Worm (Caenorhabditis elegans) whole organism, L4 larva: ENCODE measurements around the gene rnr-2.

Experiments
- F44E2.7 ChIP-seq: fragments of 200-800 bp; sonication (Bioruptor generic); IDR thresholded peaks from 2 replicates; pipeline ENCODE4 v2.1.2; 2022; ENCODE audit warnings: missing genetic modification characterization, missing compliant biosample characterization
- R02D3.7 ChIP-seq: fragments of 150-350 bp; sonication (generic microtip); optimal IDR thresholded peaks from 3 replicates; lab custom pipeline; 2014; ENCODE audit warnings: missing biosample characterization, missing genetic modification characterization
- T20F7.1 ChIP-seq: fragments of 200-800 bp; sonication (Bioruptor generic); optimal IDR thresholded peaks from 2 replicates; lab custom pipeline; 2018; ENCODE audit warnings: mild to moderate bottlenecking, missing genetic modification characterization, missing compliant biosample characterization
- T26A8.4 ChIP-seq: fragments of 200-800 bp; sonication (Bioruptor generic); IDR thresholded peaks from 2 replicates; pipeline ENCODE4 v1.3.6; 2022; ENCODE audit warnings: missing genetic modification characterization, missing compliant biosample characterization
- Y5F2A.4 ChIP-seq: fragments of 200-800 bp; sonication (Bioruptor generic); optimal IDR thresholded peaks from 2 replicates; lab custom pipeline; 2018; ENCODE audit warnings: mild to moderate bottlenecking, missing genetic modification characterization, missing compliant biosample characterization
- Y75B8A.6 ChIP-seq: fragments of 200-800 bp; sonication (Bioruptor generic); IDR thresholded peaks from 2 replicates; pipeline ENCODE4 v1.3.6; 2022; ENCODE audit warnings: missing genetic modification reagents, missing genetic modification characterization, missing compliant biosample characterization
- aha-1 ChIP-seq: fragments of 150-350 bp; peaks from one replicate; lab custom pipeline; 2014; ENCODE audit warnings: missing biosample characterization, missing genetic modification characterization
- ces-1 ChIP-seq: fragments of 150-350 bp; sonication (generic microtip); optimal IDR thresholded peaks from 4 replicates; lab custom pipeline; 2014; ENCODE audit warnings: missing biosample characterization, missing genetic modification reagents, missing genetic modification characterization
- daf-12 ChIP-seq: fragments of 150-350 bp; optimal IDR thresholded peaks from 2 replicates; lab custom pipeline; 2014; ENCODE audit warnings: missing biosample characterization, missing genetic modification reagents, missing genetic modification characterization
- daf-8 ChIP-seq: fragments of 200-800 bp; sonication (Bioruptor generic); IDR thresholded peaks from 2 replicates; pipeline ENCODE4 v1.3.6; 2022; ENCODE audit warnings: missing genetic modification characterization, missing compliant biosample characterization
- dmd-6 ChIP-seq: fragments of 200-800 bp; sonication (Bioruptor generic); IDR thresholded peaks from 2 replicates; pipeline ENCODE4 v1.3.6; 2022; ENCODE audit warnings: missing genetic modification reagents, missing genetic modification characterization, missing compliant biosample characterization
- dmd-9 ChIP-seq: fragments of 200-800 bp; sonication (Bioruptor generic); IDR thresholded peaks from 2 replicates; pipeline ENCODE4 v1.3.6; 2022; ENCODE audit warnings: missing genetic modification reagents, missing genetic modification characterization, missing compliant biosample characterization
- dpl-1 ChIP-seq: fragments of 150-350 bp; optimal IDR thresholded peaks from 2 replicates; lab custom pipeline; 2014; ENCODE audit warnings: missing biosample characterization, missing genetic modification reagents, missing genetic modification characterization
- duxl-1 ChIP-seq: sonication (generic microtip); optimal IDR thresholded peaks from 2 replicates; lab custom pipeline; 2016; ENCODE audit warnings: mild to moderate bottlenecking, missing genetic modification characterization, moderate library complexity, missing compliant biosample characterization; ENCODE audit not compliant: poor library complexity
- hif-1 ChIP-seq, 2 experiments: sonication (generic microtip); optimal IDR thresholded peaks; 2 replicates each; lab custom pipeline; 2016 to 2017; ENCODE audit warnings: missing compliant biosample characterization in 2 of 2, missing genetic modification characterization in 2 of 2, missing genetic modification reagents in 2 of 2, missing genotype in 2 of 2, mild to moderate bottlenecking in 1 of 2
- hlh-30 ChIP-seq: sonication (generic microtip); optimal IDR thresholded peaks from 2 replicates; lab custom pipeline; 2017; ENCODE audit warnings: antibody characterized with exemption, mild to moderate bottlenecking, missing genetic modification characterization, missing compliant biosample characterization; ENCODE audit not compliant: insufficient read depth
- jun-1 ChIP-seq: fragments of 150-350 bp; optimal IDR thresholded peaks from 2 replicates; lab custom pipeline; 2014; ENCODE audit warnings: missing biosample characterization, missing genetic modification reagents, missing genetic modification characterization
- lin-1 ChIP-seq: fragments of 200-800 bp; sonication (Bioruptor generic); IDR thresholded peaks from 2 replicates; pipeline ENCODE4 v1.3.6; 2022; ENCODE audit warnings: missing genetic modification reagents, missing genetic modification characterization, missing compliant biosample characterization
- lin-13 ChIP-seq: fragments of 150-350 bp; optimal IDR thresholded peaks from 2 replicates; lab custom pipeline; 2014; ENCODE audit warnings: missing biosample characterization, missing genetic modification reagents, missing genetic modification characterization
- lin-15B ChIP-seq: fragments of 150-350 bp; sonication (generic microtip); optimal IDR thresholded peaks from 3 replicates; lab custom pipeline; 2014; ENCODE audit warnings: missing biosample characterization, missing genetic modification characterization
- lin-38 ChIP-seq: fragments of 200-800 bp; sonication (Bioruptor generic); IDR thresholded peaks from 2 replicates; pipeline ENCODE4 v1.3.6; 2022; ENCODE audit warnings: missing genetic modification reagents, missing genetic modification characterization, missing compliant biosample characterization
- mxl-3 ChIP-seq: fragments of 200-800 bp; sonication (Bioruptor generic); optimal IDR thresholded peaks from 2 replicates; lab custom pipeline; 2018; ENCODE audit warnings: mild to moderate bottlenecking, missing genetic modification characterization, missing compliant biosample characterization
- nhr-11 ChIP-seq: fragments of 150-350 bp; optimal IDR thresholded peaks from 2 replicates; lab custom pipeline; 2014; ENCODE audit warnings: missing biosample characterization, missing genetic modification characterization
- nhr-111 ChIP-seq: fragments of 200-800 bp; sonication (Bioruptor generic); optimal IDR thresholded peaks from 2 replicates; lab custom pipeline; 2018; ENCODE audit warnings: mild to moderate bottlenecking, missing genetic modification characterization, missing compliant biosample characterization
- pqm-1 ChIP-seq: sonication (generic microtip); optimal IDR thresholded peaks from 2 replicates; lab custom pipeline; 2017; ENCODE audit warnings: missing biosample characterization, missing genetic modification characterization
- set-16 ChIP-seq: fragments of 200-800 bp; sonication (Bioruptor generic); IDR thresholded peaks from 2 replicates; pipeline ENCODE4 v1.3.6; 2022; ENCODE audit warnings: missing genetic modification reagents, missing genetic modification characterization, missing compliant biosample characterization
- skn-1 ChIP-seq: fragments of 150-350 bp; optimal IDR thresholded peaks from 2 replicates; lab custom pipeline; 2014; ENCODE audit warnings: missing biosample characterization, missing genetic modification characterization
- spr-1 ChIP-seq: sonication (generic microtip); optimal IDR thresholded peaks from 2 replicates; lab custom pipeline; 2016; ENCODE audit warnings: mild to moderate bottlenecking, missing genetic modification characterization, missing compliant biosample characterization
- unc-130 ChIP-seq: sonication (generic microtip); optimal IDR thresholded peaks from 2 replicates; lab custom pipeline; 2016; ENCODE audit warnings: missing genetic modification reagents, missing genetic modification characterization, missing compliant biosample characterization
- unc-62 ChIP-seq, 3 experiments: fragments of 150-350 bp in 1 of 3; sonication (generic microtip); optimal IDR thresholded peaks in 2 of 3; peaks in 1 of 3; 1 replicate in 1 of 3; 2 replicates in 2 of 3; lab custom pipeline; 2014 to 2017; ENCODE audit warnings: missing biosample characterization in 3 of 3, missing genetic modification characterization in 3 of 3, missing genetic modification reagents in 3 of 3, missing genotype in 1 of 3
- vab-7 ChIP-seq: fragments of 200-800 bp; sonication (Bioruptor generic); IDR thresholded peaks from 2 replicates; pipeline ENCODE4 v1.3.6; 2022; ENCODE audit warnings: missing genetic modification reagents, missing genetic modification characterization, missing compliant biosample characterization
- zfp-2 ChIP-seq: sonication (generic microtip); optimal IDR thresholded peaks from 2 replicates; lab custom pipeline; 2016; ENCODE audit warnings: mild to moderate bottlenecking, missing genetic modification characterization, missing compliant biosample characterization

rnr-2 gene

DNA sequence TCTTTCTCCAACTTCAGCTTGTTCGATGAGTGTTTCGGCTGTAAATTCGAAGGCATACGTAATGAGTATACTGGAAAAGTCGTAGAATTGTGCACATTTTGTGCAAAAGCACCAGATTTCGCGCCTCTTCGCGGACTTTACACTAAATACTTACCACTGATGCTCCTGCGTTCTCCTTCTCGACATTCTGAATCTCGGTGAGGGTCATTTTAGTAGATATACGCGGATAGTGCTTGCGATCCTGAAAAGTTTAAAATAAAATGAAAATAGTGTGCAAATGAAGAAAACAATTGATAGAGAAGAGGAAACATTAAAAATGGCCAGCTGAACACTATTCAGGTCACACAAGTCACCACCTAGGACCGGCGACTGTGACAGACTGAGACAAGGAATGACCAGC, at the start of gene rnr-2:
Gene rnr-2 (minus strand): TSS at position 241 of the 400 bp plus-strand sequence.
- TF ChIP-seq skn-1 (tag; lab: Kevin White, UChicago) (no peak), lin-13 (GFP tag; lab: Kevin White, UChicago) (no peak), aha-1 (peak; percentile 37), duxl-1 (no peak), dpl-1 (GFP tag; lab: Kevin White, UChicago) (peak; percentile 8), jun-1 (tag; lab: Kevin White, UChicago) (no peak), daf-8 (GFP tag; lab: Robert Waterston, UW) (no peak)

DNA sequence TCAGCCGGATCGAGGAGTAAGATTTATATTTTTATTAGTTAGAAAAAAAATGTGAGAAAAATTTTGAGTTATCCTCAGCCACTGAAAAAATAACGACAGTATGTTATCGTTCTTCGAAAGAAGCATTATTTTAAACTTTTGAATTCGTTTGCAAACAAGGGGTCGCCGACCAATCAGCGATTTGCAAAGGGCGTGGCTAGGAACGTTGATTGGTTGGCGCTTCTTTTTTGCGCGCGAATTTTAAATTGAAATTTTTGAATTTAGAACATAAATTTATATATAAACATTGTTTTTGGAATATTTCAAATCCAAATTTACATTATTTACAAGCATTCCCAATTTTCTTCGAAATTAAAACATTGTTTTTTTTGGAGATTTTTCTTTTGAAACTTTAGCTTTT, 48.4 kb upstream of the rnr-2 start:
- no peak for TF ChIP-seq lin-38 (GFP tag; lab: Robert Waterston, UW)
- TF ChIP-seq zfp-2 (tag; lab: Kevin White, UChicago) = no peak
- no peak for TF ChIP-seq spr-1 (tag; lab: Kevin White, UChicago)
- TF ChIP-seq pqm-1 (tag; lab: Kevin White, UChicago) = no peak
- TF ChIP-seq dmd-9 (GFP tag; lab: Robert Waterston, UW) = no peak
- no peak for TF ChIP-seq unc-130
- TF ChIP-seq nhr-111 = no peak
- TF ChIP-seq hlh-30 (tag; lab: Kevin White, UChicago) = no peak
- no peak for TF ChIP-seq vab-7 (GFP tag; lab: Robert Waterston, UW)
- no peak for TF ChIP-seq nhr-11 (tag; lab: Kevin White, UChicago)
- TF ChIP-seq Y75B8A.6 (GFP tag; lab: Robert Waterston, UW) = no peak
- TF ChIP-seq mxl-3 (GFP tag; lab: Kevin White, UChicago) = no peak
- no peak for TF ChIP-seq T26A8.4
- no peak for TF ChIP-seq lin-15B
- TF ChIP-seq Y5F2A.4 = no peak
- TF ChIP-seq F44E2.7 (GFP tag; lab: Robert Waterston, UW) = no peak
- no peak for TF ChIP-seq R02D3.7 (tag; lab: Kevin White, UChicago)
- TF ChIP-seq daf-12 (tag; lab: Kevin White, UChicago) = no peak
- TF ChIP-seq dmd-6 (GFP tag; lab: Robert Waterston, UW) = no peak

DNA sequence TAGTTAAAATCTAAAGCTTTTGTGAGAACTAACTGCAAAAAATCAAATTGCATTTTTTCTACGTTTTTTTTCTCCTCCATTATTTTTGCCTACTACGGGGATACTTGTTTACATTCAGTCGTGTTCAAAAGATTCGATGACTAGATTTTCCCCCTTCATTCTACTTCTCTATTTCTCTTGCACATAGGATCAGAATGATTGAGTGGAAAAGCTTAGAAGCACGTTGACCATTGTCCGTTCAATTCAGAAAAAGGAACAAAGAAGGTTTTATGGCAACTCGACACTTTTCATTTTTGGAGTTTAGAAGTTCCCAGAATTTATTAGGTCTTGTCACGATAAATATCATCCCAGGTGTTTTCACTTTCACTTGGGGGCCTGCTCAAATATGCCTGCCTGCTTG, 42.5 kb upstream of the rnr-2 start:
- TF ChIP-seq hif-1 (tag; optimal IDR thresholded peaks at IDR 0.05; lab: Kevin White, UChicago) (no peak), unc-62 (GFP tag; optimal IDR thresholded peaks at IDR 0.05 in 1 of 2; lab: Kevin White, UChicago) (peak in 1 of 2 experiments; percentile 66), unc-62 (tag; optimal IDR thresholded peaks at IDR 0.05; lab: Kevin White, UChicago) (no peak)
- TF ChIP-seq, all 104 proteins: peak for 1

DNA sequence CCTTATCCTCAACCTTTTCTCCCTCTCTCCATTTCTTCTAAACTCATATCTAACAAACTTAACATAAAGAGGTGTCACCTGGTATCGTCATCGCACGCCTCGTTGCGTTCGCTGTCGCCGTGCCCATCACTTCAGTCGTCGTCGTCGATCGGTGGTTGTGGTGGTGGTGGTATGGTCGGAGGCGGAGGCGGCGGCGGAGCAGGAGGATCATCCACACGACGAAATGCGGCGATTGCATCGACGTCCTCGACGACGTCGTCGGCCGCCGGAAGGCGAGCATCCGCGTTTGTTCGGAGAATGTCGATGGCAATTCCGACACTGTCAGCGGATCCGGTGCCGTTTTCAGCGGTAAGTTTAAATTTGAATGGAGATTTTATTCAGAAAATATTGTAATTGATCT, 39.3 kb upstream of the rnr-2 start:
- peak; percentile 93 for TF ChIP-seq set-16 (GFP tag; lab: Robert Waterston, UW)
- TF ChIP-seq T20F7.1 (GFP tag; lab: Kevin White, UChicago) = no peak
- TF ChIP-seq, all 104 proteins: peak for 1

DNA sequence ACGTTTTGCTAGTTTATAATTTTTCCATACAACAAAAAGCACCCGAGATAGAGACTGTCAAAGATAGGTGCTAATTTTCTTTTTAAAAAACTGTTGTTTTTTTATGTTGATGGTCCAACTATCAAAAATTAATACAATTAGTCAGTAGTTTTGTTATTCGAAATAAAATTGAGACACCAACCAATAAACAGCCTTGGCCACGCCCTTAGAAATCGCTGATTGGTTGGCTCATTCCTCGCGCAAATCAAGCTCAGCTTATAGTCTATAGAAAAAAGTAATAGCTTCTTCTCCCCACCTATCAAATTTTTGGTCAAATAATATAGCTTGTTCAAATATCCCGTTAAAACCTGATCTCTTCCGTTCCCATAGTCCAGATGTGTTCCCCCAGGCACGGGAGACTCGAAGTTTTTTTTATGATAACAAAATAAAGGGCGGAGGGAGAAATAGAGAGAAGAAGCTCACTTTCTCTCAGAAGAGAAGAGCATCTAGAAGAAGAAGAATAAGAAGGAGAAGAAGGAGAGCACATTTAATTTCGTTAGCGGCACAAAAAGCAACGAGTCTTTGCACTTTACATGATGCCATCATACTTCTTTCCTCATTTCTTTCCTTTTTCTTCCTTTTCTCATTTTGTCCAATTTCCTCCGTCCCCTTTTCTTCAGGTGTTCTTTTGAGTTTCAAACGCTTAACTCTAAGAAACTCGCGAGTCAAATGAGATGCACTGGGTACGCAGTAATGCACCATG, 37.3 kb upstream of the rnr-2 start:
- no peak for TF ChIP-seq lin-1 (GFP tag; lab: Robert Waterston, UW)
- TF ChIP-seq ces-1 (GFP tag; lab: Kevin White, UChicago) = peak; percentile 67
- TF ChIP-seq, all 104 proteins: peak for 1
